Worm (Caenorhabditis elegans) whole organism, L4 larva: ENCODE measurements around the gene F57G8.7.

Experiments used
- F26F4.8 ChIP-seq: fragments of 200-800 bp; sonication (Bioruptor generic); conservative IDR thresholded peaks from 2 replicates; pipeline ENCODE4 v1.3.6; 2022; ENCODE audit warnings: missing genetic modification characterization, missing compliant biosample characterization
- F37D6.2 ChIP-seq: sonication (generic microtip); optimal IDR thresholded peaks from 2 replicates; lab custom pipeline; 2016; ENCODE audit warnings: mild to moderate bottlenecking, missing genetic modification characterization, missing compliant biosample characterization
- ZK546.5 ChIP-seq, 2 experiments: sonication (generic microtip); optimal IDR thresholded peaks; 2 replicates each; lab custom pipeline; 2017; ENCODE audit warnings: missing biosample characterization in 2 of 2, missing genetic modification characterization in 2 of 2
- aha-1 ChIP-seq: fragments of 150-350 bp; peaks from one replicate; lab custom pipeline; 2014; ENCODE audit warnings: missing biosample characterization, missing genetic modification characterization
- ceh-28 ChIP-seq: fragments of 150-350 bp; optimal IDR thresholded peaks from 2 replicates; lab custom pipeline; 2014; ENCODE audit warnings: missing biosample characterization, missing genetic modification reagents, missing genetic modification characterization
- ceh-32 ChIP-seq: sonication (generic microtip); optimal IDR thresholded peaks from 2 replicates; lab custom pipeline; 2016; ENCODE audit warnings: mild to moderate bottlenecking, missing genetic modification characterization, missing compliant biosample characterization; ENCODE audit not compliant: poor library complexity
- daf-16 ChIP-seq, 3 experiments: sonication (generic microtip); optimal IDR thresholded peaks; 2 replicates each; lab custom pipeline; 2016 to 2017; ENCODE audit warnings: missing genetic modification characterization in 3 of 3, missing genetic modification reagents in 3 of 3, mild to moderate bottlenecking in 2 of 3, missing compliant biosample characterization in 2 of 3, missing biosample characterization in 1 of 3, moderate library complexity in 1 of 3
- daf-8 ChIP-seq: fragments of 200-800 bp; sonication (Bioruptor generic); IDR thresholded peaks from 2 replicates; pipeline ENCODE4 v1.3.6; 2022; ENCODE audit warnings: missing genetic modification characterization, missing compliant biosample characterization
- dmd-6 ChIP-seq: fragments of 200-800 bp; sonication (Bioruptor generic); IDR thresholded peaks from 2 replicates; pipeline ENCODE4 v1.3.6; 2022; ENCODE audit warnings: missing genetic modification reagents, missing genetic modification characterization, missing compliant biosample characterization
- dmd-8 ChIP-seq: fragments of 200-800 bp; sonication (Bioruptor generic); IDR thresholded peaks from 2 replicates; pipeline ENCODE4 v1.3.6; 2022; ENCODE audit warnings: missing genetic modification characterization, missing compliant biosample characterization
- dpl-1 ChIP-seq: fragments of 150-350 bp; optimal IDR thresholded peaks from 2 replicates; lab custom pipeline; 2014; ENCODE audit warnings: missing biosample characterization, missing genetic modification reagents, missing genetic modification characterization
- duxl-1 ChIP-seq: sonication (generic microtip); optimal IDR thresholded peaks from 2 replicates; lab custom pipeline; 2016; ENCODE audit warnings: mild to moderate bottlenecking, missing genetic modification characterization, moderate library complexity, missing compliant biosample characterization; ENCODE audit not compliant: poor library complexity
- dve-1 ChIP-seq: sonication (generic microtip); optimal IDR thresholded peaks from 2 replicates; lab custom pipeline; 2017; ENCODE audit warnings: antibody characterized with exemption, mild to moderate bottlenecking, missing genetic modification characterization, missing compliant biosample characterization; ENCODE audit not compliant: insufficient read depth
- egl-43 ChIP-seq: fragments of 200-800 bp; sonication (Bioruptor generic); IDR thresholded peaks from 2 replicates; pipeline ENCODE4 v1.3.6; 2022; ENCODE audit warnings: missing genetic modification reagents, missing genetic modification characterization, missing compliant biosample characterization
- fkh-10 ChIP-seq: fragments of 150-350 bp; optimal IDR thresholded peaks from 2 replicates; lab custom pipeline; 2014; ENCODE audit warnings: missing biosample characterization, missing genetic modification reagents, missing genetic modification characterization
- hif-1 ChIP-seq, 2 experiments: sonication (generic microtip); optimal IDR thresholded peaks; 2 replicates each; lab custom pipeline; 2016 to 2017; ENCODE audit warnings: missing compliant biosample characterization in 2 of 2, missing genetic modification characterization in 2 of 2, missing genetic modification reagents in 2 of 2, missing genotype in 2 of 2, mild to moderate bottlenecking in 1 of 2
- hlh-11 ChIP-seq: fragments of 200-800 bp; sonication (Bioruptor generic); optimal IDR thresholded peaks from 2 replicates; lab custom pipeline; 2018; ENCODE audit warnings: mild to moderate bottlenecking, missing genetic modification characterization, missing compliant biosample characterization
- hlh-30 ChIP-seq: sonication (generic microtip); optimal IDR thresholded peaks from 2 replicates; lab custom pipeline; 2017; ENCODE audit warnings: antibody characterized with exemption, mild to moderate bottlenecking, missing genetic modification characterization, missing compliant biosample characterization; ENCODE audit not compliant: insufficient read depth
- hmg-1.1 ChIP-seq: fragments of 200-800 bp; sonication (Bioruptor generic); IDR thresholded peaks from 2 replicates; pipeline ENCODE4 v1.3.6; 2022; ENCODE audit warnings: missing genetic modification reagents, missing genetic modification characterization, missing compliant biosample characterization
- jun-1 ChIP-seq: fragments of 150-350 bp; optimal IDR thresholded peaks from 2 replicates; lab custom pipeline; 2014; ENCODE audit warnings: missing biosample characterization, missing genetic modification reagents, missing genetic modification characterization
- lin-15B ChIP-seq: fragments of 150-350 bp; sonication (generic microtip); optimal IDR thresholded peaks from 3 replicates; lab custom pipeline; 2014; ENCODE audit warnings: missing biosample characterization, missing genetic modification characterization
- lin-38 ChIP-seq: fragments of 200-800 bp; sonication (Bioruptor generic); IDR thresholded peaks from 2 replicates; pipeline ENCODE4 v1.3.6; 2022; ENCODE audit warnings: missing genetic modification reagents, missing genetic modification characterization, missing compliant biosample characterization
- lin-39 ChIP-seq: fragments of 150-350 bp; optimal IDR thresholded peaks from 2 replicates; lab custom pipeline; 2014; ENCODE audit warnings: missing biosample characterization, missing genetic modification reagents, missing genetic modification characterization
- lir-3 ChIP-seq: sonication (generic microtip); optimal IDR thresholded peaks from 2 replicates; lab custom pipeline; 2016; ENCODE audit warnings: mild to moderate bottlenecking, missing genetic modification characterization, missing compliant biosample characterization
- madf-9 ChIP-seq: fragments of 200-800 bp; sonication (Bioruptor generic); conservative IDR thresholded peaks from 2 replicates; pipeline ENCODE4 v1.3.6; 2022; ENCODE audit warnings: missing genetic modification reagents, missing genetic modification characterization, missing compliant biosample characterization
- mdl-1 ChIP-seq, 2 experiments: fragments of 150-350 bp in 1 of 2; sonication (generic microtip) in 1 of 2; optimal IDR thresholded peaks; 2 replicates each; lab custom pipeline; 2014 to 2017; ENCODE audit warnings: missing biosample characterization in 2 of 2, missing genetic modification characterization in 2 of 2
- mep-1 ChIP-seq: fragments of 150-350 bp; sonication (generic microtip); optimal IDR thresholded peaks from 3 replicates; lab custom pipeline; 2014; ENCODE audit warnings: missing biosample characterization, missing genetic modification characterization
- mes-2 ChIP-seq: sonication (generic microtip); optimal IDR thresholded peaks from 2 replicates; lab custom pipeline; 2016; ENCODE audit warnings: missing genotype, mild to moderate bottlenecking, missing genetic modification characterization, missing compliant biosample characterization; ENCODE audit not compliant: poor library complexity, severe bottlenecking
- nhr-102 ChIP-seq: sonication (generic microtip); optimal IDR thresholded peaks from 2 replicates; lab custom pipeline; 2016; ENCODE audit warnings: mild to moderate bottlenecking, missing genetic modification characterization, moderate library complexity, missing compliant biosample characterization
- nhr-25 ChIP-seq: sonication (generic microtip); optimal IDR thresholded peaks from 2 replicates; lab custom pipeline; 2017; ENCODE audit warnings: missing genetic modification characterization, mild to moderate bottlenecking, missing compliant biosample characterization, antibody characterized with exemption, moderate library complexity, borderline replicate concordance; ENCODE audit not compliant: insufficient read depth
- nhr-28 ChIP-seq: fragments of 150-350 bp; optimal IDR thresholded peaks from 2 replicates; lab custom pipeline; 2014; ENCODE audit warnings: missing biosample characterization, missing genetic modification characterization
- nhr-42 ChIP-seq: fragments of 200-800 bp; sonication (Bioruptor generic); IDR thresholded peaks from 2 replicates; pipeline ENCODE4 v1.3.6; 2022; ENCODE audit warnings: missing genetic modification characterization, missing compliant biosample characterization
- nhr-76 ChIP-seq: fragments of 150-350 bp; optimal IDR thresholded peaks from 2 replicates; lab custom pipeline; 2014; ENCODE audit warnings: missing biosample characterization, missing genetic modification characterization
- nhr-77 ChIP-seq: fragments of 150-350 bp; optimal IDR thresholded peaks from 2 replicates; lab custom pipeline; 2014; ENCODE audit warnings: missing biosample characterization, missing genetic modification characterization
- pha-4 ChIP-seq, 2 experiments: fragments of 150-350 bp in 1 of 2; fragments of 200-800 bp in 1 of 2; sonication (Bioruptor generic) in 1 of 2; IDR thresholded peaks in 1 of 2; optimal IDR thresholded peaks in 1 of 2; 2 replicates each; pipeline versions ENCODE4 v1.3.6 to Lab custom; 2014 to 2022; ENCODE audit warnings: missing genetic modification characterization in 2 of 2, missing genetic modification reagents in 2 of 2, missing biosample characterization in 1 of 2, missing compliant biosample characterization in 1 of 2
- php-3 ChIP-seq: fragments of 200-800 bp; sonication (Bioruptor generic); IDR thresholded peaks from 2 replicates; pipeline ENCODE4 v1.3.6; 2022; ENCODE audit warnings: missing genetic modification reagents, missing genetic modification characterization, missing compliant biosample characterization
- pqm-1 ChIP-seq: sonication (generic microtip); optimal IDR thresholded peaks from 2 replicates; lab custom pipeline; 2017; ENCODE audit warnings: missing biosample characterization, missing genetic modification characterization
- skn-1 ChIP-seq: fragments of 150-350 bp; optimal IDR thresholded peaks from 2 replicates; lab custom pipeline; 2014; ENCODE audit warnings: missing biosample characterization, missing genetic modification characterization
- tra-1 ChIP-seq: fragments of 200-800 bp; sonication (Bioruptor generic); IDR thresholded peaks from 2 replicates; pipeline ENCODE4 v1.3.6; 2022; ENCODE audit warnings: missing genetic modification reagents, missing genetic modification characterization, missing compliant biosample characterization
- zfp-3 ChIP-seq: fragments of 200-800 bp; sonication (Bioruptor generic); conservative IDR thresholded peaks from 2 replicates; pipeline ENCODE4 v1.3.6; 2022; ENCODE audit warnings: missing genetic modification reagents, missing genetic modification characterization, missing compliant biosample characterization

F57G8.7 gene

ce11 chrV:16355941-16356340 is 27.0 kb downstream of the F57G8.7 start (continued):
- TF ChIP-seq duxl-1 (tag; lab: Kevin White, UChicago), result peak; percentile 81
- peak; percentile 84 for TF ChIP-seq nhr-28 (tag; lab: Kevin White, UChicago)
- peak; percentile 56 to 67 for TF ChIP-seq daf-16 (GFP tag; optimal IDR thresholded peaks at IDR 0.05; lab: Kevin White, UChicago)
- TF ChIP-seq daf-16 (tag; optimal IDR thresholded peaks at IDR 0.05; lab: Kevin White, UChicago), result peak; percentile 68
- no peak for TF ChIP-seq lin-39 (tag; lab: Kevin White, UChicago)
- TF ChIP-seq ceh-32, result no peak
- peak; percentile 50 for TF ChIP-seq nhr-25
- TF ChIP-seq nhr-102 (tag; lab: Kevin White, UChicago), result peak; percentile 75
- TF ChIP-seq F37D6.2 (tag; lab: Kevin White, UChicago), result peak; percentile 64

- no peak for TF ChIP-seq aha-1 (tag; lab: Kevin White, UChicago)
- peak; percentile 90 for TF ChIP-seq lin-38 (GFP tag; lab: Robert Waterston, UW)
Observed at ce11 chrV:16356798-16357197, 27.8 kb downstream of the F57G8.7 start.

- TF ChIP-seq lin-15B (no peak), lin-39 (tag; lab: Kevin White, UChicago) (no peak), F26F4.8 (GFP tag; lab: Robert Waterston, UW) (no peak), php-3 (GFP tag; lab: Robert Waterston, UW) (peak; percentile 30; the same call in 1 of the 2 replicates), daf-16 (GFP tag; optimal IDR thresholded peaks at IDR 0.05; lab: Kevin White, UChicago) (no peak), daf-16 (tag; optimal IDR thresholded peaks at IDR 0.05; lab: Kevin White, UChicago) (peak; percentile 63), egl-43 (GFP tag; lab: Robert Waterston, UW) (no peak), madf-9 (GFP tag; lab: Robert Waterston, UW) (no peak), nhr-102 (tag; lab: Kevin White, UChicago) (peak; percentile 25), ZK546.5 (tag; optimal IDR thresholded peaks at IDR 0.05; lab: Kevin White, UChicago) (no peak), hif-1 (tag; optimal IDR thresholded peaks at IDR 0.05; lab: Kevin White, UChicago) (no peak), nhr-42 (GFP tag; lab: Robert Waterston, UW) (no peak), pqm-1 (tag; lab: Kevin White, UChicago) (peak; percentile 48), ceh-32 (no peak), tra-1 (no peak), lir-3 (tag; lab: Kevin White, UChicago) (no peak), ceh-28 (tag; lab: Kevin White, UChicago) (no peak), dmd-6 (GFP tag; lab: Robert Waterston, UW) (peak; percentile 61; the same call in 1 of the 2 replicates), zfp-3 (GFP tag; lab: Robert Waterston, UW) (no peak), fkh-10 (GFP tag; lab: Kevin White, UChicago) (no peak), mes-2 (tag; lab: Kevin White, UChicago) (peak; percentile 30), nhr-28 (tag; lab: Kevin White, UChicago) (peak; percentile 55), hlh-11 (tag; lab: Kevin White, UChicago) (peak; percentile 73), dmd-8 (GFP tag; lab: Robert Waterston, UW) (no peak), hmg-1.1 (GFP tag; lab: Robert Waterston, UW) (0 out of 2 replicates have a peak, but pooled peaks have one; percentile 15), nhr-77 (tag; lab: Kevin White, UChicago) (no peak), hlh-30 (tag; lab: Kevin White, UChicago) (peak; percentile 12), mdl-1 (tag; optimal IDR thresholded peaks at IDR 0.05; lab: Kevin White, UChicago) (peak in 1 of 2 experiments; percentile 28), jun-1 (no peak), dpl-1 (GFP tag; lab: Kevin White, UChicago) (peak; percentile 3), skn-1 (tag; lab: Kevin White, UChicago) (no peak), daf-8 (GFP tag; lab: Robert Waterston, UW) (no peak), mep-1 (peak; percentile 42), dve-1 (tag; lab: Kevin White, UChicago) (peak; percentile 40), nhr-76 (no peak), F37D6.2 (tag; lab: Kevin White, UChicago) (no peak), pha-4 (GFP tag; IDR thresholded peaks at IDR 0.05; lab: Robert Waterston, UW) (0 out of 2 replicates have a peak, but pooled peaks have one; percentile 34), pha-4 (tag; optimal IDR thresholded peaks at IDR 0.05; lab: Kevin White, UChicago) (no peak)
Observed at ce11 chrV:16357253-16357652, 28.3 kb downstream of the F57G8.7 start, which contains the start of gene pptr-1. pptr-1 (plus strand) TSS chrV:16357521.
